Worm (Caenorhabditis elegans) whole organism, L4 larva: ENCODE results near the gene fbxb-118.
A peak's percentile ranks its signal among the peaks of the same experiment; 100 is the strongest.

ENCODE experiments used
- D1046.2 ChIP-seq: fragments of 200-800 bp; sonication (Bioruptor generic); IDR thresholded peaks from 2 replicates; pipeline ENCODE4 v1.3.6; 2022; ENCODE audit warnings: missing genetic modification characterization, missing compliant biosample characterization
- F10B5.3 ChIP-seq: sonication (generic microtip); optimal IDR thresholded peaks from 2 replicates; lab custom pipeline; 2016; ENCODE audit warnings: mild to moderate bottlenecking, missing genetic modification characterization, missing compliant biosample characterization
- F37D6.2 ChIP-seq: sonication (generic microtip); optimal IDR thresholded peaks from 2 replicates; lab custom pipeline; 2016; ENCODE audit warnings: mild to moderate bottlenecking, missing genetic modification characterization, missing compliant biosample characterization
- F44E2.7 ChIP-seq: fragments of 200-800 bp; sonication (Bioruptor generic); IDR thresholded peaks from 2 replicates; pipeline ENCODE4 v2.1.2; 2022; ENCODE audit warnings: missing genetic modification characterization, missing compliant biosample characterization
- T26A8.4 ChIP-seq: fragments of 200-800 bp; sonication (Bioruptor generic); IDR thresholded peaks from 2 replicates; pipeline ENCODE4 v1.3.6; 2022; ENCODE audit warnings: missing genetic modification characterization, missing compliant biosample characterization
- Y75B8A.6 ChIP-seq: fragments of 200-800 bp; sonication (Bioruptor generic); IDR thresholded peaks from 2 replicates; pipeline ENCODE4 v1.3.6; 2022; ENCODE audit warnings: missing genetic modification reagents, missing genetic modification characterization, missing compliant biosample characterization
- ZK546.5 ChIP-seq, 2 experiments: sonication (generic microtip); optimal IDR thresholded peaks; 2 replicates each; lab custom pipeline; 2017; ENCODE audit warnings: missing biosample characterization in 2 of 2, missing genetic modification characterization in 2 of 2
- aly-2 ChIP-seq: sonication (generic microtip); optimal IDR thresholded peaks from 2 replicates; lab custom pipeline; 2018; ENCODE audit warnings: missing biosample characterization, missing genetic modification characterization
- ama-1 ChIP-seq: fragments of 150-350 bp; optimal IDR thresholded peaks from 2 replicates; lab custom pipeline; 2014; ENCODE audit warnings: inconsistent platforms, mixed read lengths
- attf-4 ChIP-seq: sonication (generic microtip); optimal IDR thresholded peaks from 3 replicates; lab custom pipeline; 2017; ENCODE audit warnings: missing biosample characterization, missing genetic modification characterization
- ceh-20 ChIP-seq: fragments of 200-800 bp; sonication (Bioruptor generic); IDR thresholded peaks from 2 replicates; pipeline ENCODE4 v1.3.6; 2022; ENCODE audit warnings: missing genetic modification reagents, missing genetic modification characterization, missing compliant biosample characterization
- ceh-44 ChIP-seq: fragments of 200-800 bp; sonication (Bioruptor generic); IDR thresholded peaks from 2 replicates; pipeline ENCODE4 v1.3.6; 2022; ENCODE audit warnings: missing genetic modification reagents, missing genetic modification characterization, missing compliant biosample characterization
- ces-1 ChIP-seq: fragments of 150-350 bp; sonication (generic microtip); optimal IDR thresholded peaks from 4 replicates; lab custom pipeline; 2014; ENCODE audit warnings: missing biosample characterization, missing genetic modification reagents, missing genetic modification characterization
- ctbp-1 ChIP-seq: fragments of 200-800 bp; sonication (Bioruptor generic); IDR thresholded peaks from 2 replicates; pipeline ENCODE4 v1.3.6; 2022; ENCODE audit warnings: missing genetic modification reagents, missing genetic modification characterization, missing compliant biosample characterization
- daf-19 ChIP-seq: fragments of 200-800 bp; sonication (Bioruptor generic); conservative IDR thresholded peaks from 2 replicates; pipeline ENCODE4 v1.3.6; 2022; ENCODE audit warnings: missing genetic modification characterization, missing compliant biosample characterization
- daf-8 ChIP-seq: fragments of 200-800 bp; sonication (Bioruptor generic); IDR thresholded peaks from 2 replicates; pipeline ENCODE4 v1.3.6; 2022; ENCODE audit warnings: missing genetic modification characterization, missing compliant biosample characterization
- dpl-1 ChIP-seq: fragments of 150-350 bp; optimal IDR thresholded peaks from 2 replicates; lab custom pipeline; 2014; ENCODE audit warnings: missing biosample characterization, missing genetic modification reagents, missing genetic modification characterization
- dve-1 ChIP-seq: sonication (generic microtip); optimal IDR thresholded peaks from 2 replicates; lab custom pipeline; 2017; ENCODE audit warnings: antibody characterized with exemption, mild to moderate bottlenecking, missing genetic modification characterization, missing compliant biosample characterization; ENCODE audit not compliant: insufficient read depth
- egl-27 ChIP-seq: sonication (generic microtip); optimal IDR thresholded peaks from 3 replicates; lab custom pipeline; 2017; ENCODE audit warnings: missing biosample characterization, missing genetic modification reagents, missing genetic modification characterization
- fkh-10 ChIP-seq: fragments of 150-350 bp; optimal IDR thresholded peaks from 2 replicates; lab custom pipeline; 2014; ENCODE audit warnings: missing biosample characterization, missing genetic modification reagents, missing genetic modification characterization
- fos-1 ChIP-seq: fragments of 150-350 bp; optimal IDR thresholded peaks from 2 replicates; lab custom pipeline; 2014; ENCODE audit warnings: missing biosample characterization, missing genetic modification characterization
- hif-1 ChIP-seq, 2 experiments: sonication (generic microtip); optimal IDR thresholded peaks; 2 replicates each; lab custom pipeline; 2016 to 2017; ENCODE audit warnings: missing compliant biosample characterization in 2 of 2, missing genetic modification characterization in 2 of 2, missing genetic modification reagents in 2 of 2, missing genotype in 2 of 2, mild to moderate bottlenecking in 1 of 2
- hlh-30 ChIP-seq: sonication (generic microtip); optimal IDR thresholded peaks from 2 replicates; lab custom pipeline; 2017; ENCODE audit warnings: antibody characterized with exemption, mild to moderate bottlenecking, missing genetic modification characterization, missing compliant biosample characterization; ENCODE audit not compliant: insufficient read depth
- hmg-1.1 ChIP-seq: fragments of 200-800 bp; sonication (Bioruptor generic); IDR thresholded peaks from 2 replicates; pipeline ENCODE4 v1.3.6; 2022; ENCODE audit warnings: missing genetic modification reagents, missing genetic modification characterization, missing compliant biosample characterization
- lin-15B ChIP-seq: fragments of 150-350 bp; sonication (generic microtip); optimal IDR thresholded peaks from 3 replicates; lab custom pipeline; 2014; ENCODE audit warnings: missing biosample characterization, missing genetic modification characterization
- lin-38 ChIP-seq: fragments of 200-800 bp; sonication (Bioruptor generic); IDR thresholded peaks from 2 replicates; pipeline ENCODE4 v1.3.6; 2022; ENCODE audit warnings: missing genetic modification reagents, missing genetic modification characterization, missing compliant biosample characterization
- lsy-2 ChIP-seq, 2 experiments: fragments of 150-350 bp in 1 of 2; sonication (generic microtip) in 1 of 2; optimal IDR thresholded peaks; 2 replicates each; lab custom pipeline; 2014 to 2017; ENCODE audit warnings: missing biosample characterization in 2 of 2, missing genetic modification characterization in 2 of 2
- madf-9 ChIP-seq: fragments of 200-800 bp; sonication (Bioruptor generic); conservative IDR thresholded peaks from 2 replicates; pipeline ENCODE4 v1.3.6; 2022; ENCODE audit warnings: missing genetic modification reagents, missing genetic modification characterization, missing compliant biosample characterization
- mdl-1 ChIP-seq, 2 experiments: fragments of 150-350 bp in 1 of 2; sonication (generic microtip) in 1 of 2; optimal IDR thresholded peaks; 2 replicates each; lab custom pipeline; 2014 to 2017; ENCODE audit warnings: missing biosample characterization in 2 of 2, missing genetic modification characterization in 2 of 2
- mdt-29 ChIP-seq: fragments of 200-800 bp; sonication (Bioruptor generic); IDR thresholded peaks from 2 replicates; pipeline ENCODE4 v1.3.6; 2022; ENCODE audit warnings: missing genetic modification reagents, missing genetic modification characterization, missing compliant biosample characterization
- mep-1 ChIP-seq: fragments of 150-350 bp; sonication (generic microtip); optimal IDR thresholded peaks from 3 replicates; lab custom pipeline; 2014; ENCODE audit warnings: missing biosample characterization, missing genetic modification characterization
- nhr-102 ChIP-seq: sonication (generic microtip); optimal IDR thresholded peaks from 2 replicates; lab custom pipeline; 2016; ENCODE audit warnings: mild to moderate bottlenecking, missing genetic modification characterization, moderate library complexity, missing compliant biosample characterization
- nhr-111 ChIP-seq: fragments of 200-800 bp; sonication (Bioruptor generic); optimal IDR thresholded peaks from 2 replicates; lab custom pipeline; 2018; ENCODE audit warnings: mild to moderate bottlenecking, missing genetic modification characterization, missing compliant biosample characterization
- nhr-25 ChIP-seq: sonication (generic microtip); optimal IDR thresholded peaks from 2 replicates; lab custom pipeline; 2017; ENCODE audit warnings: missing genetic modification characterization, mild to moderate bottlenecking, missing compliant biosample characterization, antibody characterized with exemption, moderate library complexity, borderline replicate concordance; ENCODE audit not compliant: insufficient read depth
- nhr-42 ChIP-seq: fragments of 200-800 bp; sonication (Bioruptor generic); IDR thresholded peaks from 2 replicates; pipeline ENCODE4 v1.3.6; 2022; ENCODE audit warnings: missing genetic modification characterization, missing compliant biosample characterization
- nhr-48 ChIP-seq: sonication (generic microtip); optimal IDR thresholded peaks from 2 replicates; lab custom pipeline; 2016; ENCODE audit warnings: mild to moderate bottlenecking, missing genetic modification characterization, missing compliant biosample characterization
- nhr-77 ChIP-seq: fragments of 150-350 bp; optimal IDR thresholded peaks from 2 replicates; lab custom pipeline; 2014; ENCODE audit warnings: missing biosample characterization, missing genetic modification characterization
- pha-4 ChIP-seq, 2 experiments: fragments of 150-350 bp in 1 of 2; fragments of 200-800 bp in 1 of 2; sonication (Bioruptor generic) in 1 of 2; IDR thresholded peaks in 1 of 2; optimal IDR thresholded peaks in 1 of 2; 2 replicates each; pipeline versions ENCODE4 v1.3.6 to Lab custom; 2014 to 2022; ENCODE audit warnings: missing genetic modification characterization in 2 of 2, missing genetic modification reagents in 2 of 2, missing biosample characterization in 1 of 2, missing compliant biosample characterization in 1 of 2
- php-3 ChIP-seq: fragments of 200-800 bp; sonication (Bioruptor generic); IDR thresholded peaks from 2 replicates; pipeline ENCODE4 v1.3.6; 2022; ENCODE audit warnings: missing genetic modification reagents, missing genetic modification characterization, missing compliant biosample characterization
- skn-1 ChIP-seq: fragments of 150-350 bp; optimal IDR thresholded peaks from 2 replicates; lab custom pipeline; 2014; ENCODE audit warnings: missing biosample characterization, missing genetic modification characterization
- snpc-4 ChIP-seq: fragments of 150-350 bp; optimal IDR thresholded peaks from 2 replicates; lab custom pipeline; 2014; ENCODE audit warnings: missing biosample characterization, missing genetic modification characterization
- spr-1 ChIP-seq: sonication (generic microtip); optimal IDR thresholded peaks from 2 replicates; lab custom pipeline; 2016; ENCODE audit warnings: mild to moderate bottlenecking, missing genetic modification characterization, missing compliant biosample characterization
- spr-3 ChIP-seq: fragments of 200-800 bp; sonication (Bioruptor generic); optimal IDR thresholded peaks from 2 replicates; lab custom pipeline; 2018; ENCODE audit warnings: mild to moderate bottlenecking, missing genetic modification characterization, missing compliant biosample characterization
- tag-97 ChIP-seq: fragments of 200-800 bp; sonication (Bioruptor generic); IDR thresholded peaks from 2 replicates; pipeline ENCODE4 v1.3.6; 2022; ENCODE audit warnings: missing genetic modification characterization, missing compliant biosample characterization
- unc-62 ChIP-seq, 3 experiments: fragments of 150-350 bp in 1 of 3; sonication (generic microtip); optimal IDR thresholded peaks in 2 of 3; peaks in 1 of 3; 1 replicate in 1 of 3; 2 replicates in 2 of 3; lab custom pipeline; 2014 to 2017; ENCODE audit warnings: missing biosample characterization in 3 of 3, missing genetic modification characterization in 3 of 3, missing genetic modification reagents in 3 of 3, missing genotype in 1 of 3
- zag-1 ChIP-seq: fragments of 150-350 bp; optimal IDR thresholded peaks from 2 replicates; lab custom pipeline; 2014; ENCODE audit warnings: missing biosample characterization, missing genetic modification characterization
- zfp-2 ChIP-seq: sonication (generic microtip); optimal IDR thresholded peaks from 2 replicates; lab custom pipeline; 2016; ENCODE audit warnings: mild to moderate bottlenecking, missing genetic modification characterization, missing compliant biosample characterization
- zfp-3 ChIP-seq: fragments of 200-800 bp; sonication (Bioruptor generic); conservative IDR thresholded peaks from 2 replicates; pipeline ENCODE4 v1.3.6; 2022; ENCODE audit warnings: missing genetic modification reagents, missing genetic modification characterization, missing compliant biosample characterization
- zip-11 ChIP-seq: fragments of 200-800 bp; sonication (Bioruptor generic); IDR thresholded peaks from 2 replicates; pipeline ENCODE4 v1.3.6; 2022; ENCODE audit warnings: missing genetic modification characterization, missing compliant biosample characterization
- ztf-11 ChIP-seq: fragments of 150-350 bp; optimal IDR thresholded peaks from 2 replicates; lab custom pipeline; 2014; ENCODE audit warnings: missing biosample characterization, missing genetic modification characterization

fbxb-118 gene

DNA sequence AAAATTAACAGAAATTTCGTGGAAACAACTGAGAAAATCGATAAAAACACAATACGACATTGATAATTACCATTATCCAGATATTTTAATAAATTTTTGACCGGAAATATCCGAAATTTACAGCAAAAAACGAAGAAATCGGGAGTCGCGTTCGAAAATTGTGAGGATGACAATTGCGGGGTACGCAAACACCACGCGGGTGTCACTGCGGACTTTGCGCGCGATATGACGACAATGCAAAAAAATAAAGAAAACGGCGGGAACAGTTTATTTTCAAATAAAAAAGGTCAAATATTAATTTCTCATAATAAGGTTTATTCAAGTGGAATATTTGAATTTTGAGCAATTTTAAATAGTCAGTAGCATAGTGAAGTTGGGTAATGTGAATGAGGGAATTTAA is 19.5 kb downstream of the fbxb-118 start, which contains the start of gene rpn-11:
Gene rpn-11 (minus strand): TSS at position 198 of the 400 bp plus-strand sequence.
- TF ChIP-seq zag-1: no peak
- no peak for TF ChIP-seq ces-1
- peak; percentile 43 for TF ChIP-seq fkh-10 (GFP tag; lab: Kevin White, UChicago)
- TF ChIP-seq tag-97 (GFP tag; lab: Robert Waterston, UW): no peak
- TF ChIP-seq Y75B8A.6 (GFP tag; lab: Robert Waterston, UW): 0 out of 2 replicates have a peak, but pooled peaks have one; percentile 13
- no peak for TF ChIP-seq nhr-111 (GFP tag; lab: Kevin White, UChicago)
- 0 out of 2 replicates have a peak, but pooled peaks have one; percentile 39 for TF ChIP-seq daf-19 (GFP tag; lab: Robert Waterston, UW)
- TF ChIP-seq spr-3: peak; percentile 69
- TF ChIP-seq nhr-25 (tag; lab: Kevin White, UChicago): peak; percentile 70
- TF ChIP-seq ceh-20 (GFP tag; lab: Robert Waterston, UW): peak; percentile 61
- peak; percentile 60; the same call in 1 of the 2 replicates for TF ChIP-seq php-3
- no peak for TF ChIP-seq ZK546.5 (tag; optimal IDR thresholded peaks at IDR 0.05; lab: Kevin White, UChicago)
- no peak for TF ChIP-seq F10B5.3 (tag; lab: Kevin White, UChicago)
- peak in 1 of 2 experiments; percentile 83 for TF ChIP-seq mdl-1 (tag; optimal IDR thresholded peaks at IDR 0.05; lab: Kevin White, UChicago)
- TF ChIP-seq ztf-11 (tag; lab: Kevin White, UChicago): no peak
- TF ChIP-seq dpl-1 (GFP tag; lab: Kevin White, UChicago): peak; percentile 97
- no peak for TF ChIP-seq lin-15B (tag; lab: Kevin White, UChicago)
- TF ChIP-seq zfp-3 (GFP tag; lab: Robert Waterston, UW): peak; percentile 92
- peak; percentile 85 for TF ChIP-seq mep-1 (tag; lab: Kevin White, UChicago)
- no peak for TF ChIP-seq skn-1 (tag; lab: Kevin White, UChicago)
- no peak for TF ChIP-seq snpc-4 (tag; lab: Kevin White, UChicago)
- TF ChIP-seq hlh-30 (tag; lab: Kevin White, UChicago): peak; percentile 77
- TF ChIP-seq egl-27 (tag; lab: Kevin White, UChicago): no peak
- peak; percentile 42 for TF ChIP-seq ama-1
- peak; percentile 74 for TF ChIP-seq hmg-1.1 (GFP tag; lab: Robert Waterston, UW)
- no peak for TF ChIP-seq aly-2 (tag; lab: Kevin White, UChicago)
- TF ChIP-seq unc-62 (GFP tag; optimal IDR thresholded peaks at IDR 0.05 in 1 of 2; lab: Kevin White, UChicago): no peak
- no peak for TF ChIP-seq unc-62 (tag; optimal IDR thresholded peaks at IDR 0.05; lab: Kevin White, UChicago)
- TF ChIP-seq mdt-29 (GFP tag; lab: Robert Waterston, UW): no peak
- peak; percentile 77 for TF ChIP-seq dve-1 (tag; lab: Kevin White, UChicago)
- TF ChIP-seq daf-8 (GFP tag; lab: Robert Waterston, UW): no peak
- TF ChIP-seq fos-1 (tag; lab: Kevin White, UChicago): no peak
- peak; percentile 64 for TF ChIP-seq zfp-2 (tag; lab: Kevin White, UChicago)
- TF ChIP-seq nhr-77: peak; percentile 66
- peak; percentile 41; the same call in 1 of the 2 replicates for TF ChIP-seq ctbp-1
- no peak for TF ChIP-seq zip-11 (GFP tag; lab: Robert Waterston, UW)
- TF ChIP-seq F44E2.7 (GFP tag; lab: Robert Waterston, UW): no peak
- peak; percentile 88 for TF ChIP-seq T26A8.4
- peak; percentile 79 for TF ChIP-seq nhr-102
- peak in 1 of 2 experiments; percentile 66 for TF ChIP-seq hif-1 (tag; optimal IDR thresholded peaks at IDR 0.05; lab: Kevin White, UChicago)
- peak; percentile 54 for TF ChIP-seq F37D6.2 (tag; lab: Kevin White, UChicago)
- peak; percentile 81 to 97 for TF ChIP-seq lsy-2 (tag; optimal IDR thresholded peaks at IDR 0.05; lab: Kevin White, UChicago)
- peak; percentile 90 for TF ChIP-seq lin-38 (GFP tag; lab: Robert Waterston, UW)
- peak; percentile 59; the same call in 1 of the 2 replicates for TF ChIP-seq madf-9
- TF ChIP-seq pha-4 (GFP tag; IDR thresholded peaks at IDR 0.05; lab: Robert Waterston, UW): peak; percentile 59; the same call in 1 of the 2 replicates
- no peak for TF ChIP-seq pha-4 (tag; optimal IDR thresholded peaks at IDR 0.05; lab: Kevin White, UChicago)
- no peak for TF ChIP-seq D1046.2 (GFP tag; lab: Robert Waterston, UW)
- TF ChIP-seq spr-1 (tag; lab: Kevin White, UChicago): peak; percentile 50
- TF ChIP-seq ceh-44 (GFP tag; lab: Robert Waterston, UW): no peak
- peak; percentile 63 for TF ChIP-seq nhr-48 (tag; lab: Kevin White, UChicago)
- TF ChIP-seq attf-4 (tag; lab: Kevin White, UChicago): no peak
- TF ChIP-seq nhr-42 (GFP tag; lab: Robert Waterston, UW): peak; percentile 53; the same call in 1 of the 2 replicates
